Worm (Caenorhabditis elegans): ENCODE measurements around the gene amt-2.

amt-2 gene

ce11 chrIV:13063714-13064113, 21.5 kb downstream of the amt-2 start, which contains the start of gene scl-5:
scl-5 (plus strand) TSS chrIV:13064014.
- TF ChIP-seq aha-1 (tag; optimal IDR thresholded peaks at IDR 0.05) (no peak), mdl-1 (tag; optimal IDR thresholded peaks at IDR 0.05) (no peak), elt-2 (tag; optimal IDR thresholded peaks at IDR 0.05) (no peak), pax-3 (tag; optimal IDR thresholded peaks at IDR 0.05) (no peak), nhr-11 (tag; optimal IDR thresholded peaks at IDR 0.05) (no peak), C16A3.4 (tag; optimal IDR thresholded peaks at IDR 0.05) (no peak), grh-1 (GFP tag; IDR thresholded peaks at IDR 0.05) (no peak), fkh-10 (GFP tag; optimal IDR thresholded peaks at IDR 0.05) (no peak), ztf-11 (tag; optimal IDR thresholded peaks at IDR 0.05) (no peak), pqm-1 (tag; optimal IDR thresholded peaks at IDR 0.05) (no peak), egl-13 (tag; optimal IDR thresholded peaks at IDR 0.05) (no peak), mab-9 (GFP tag; IDR thresholded peaks at IDR 0.05) (no peak), alr-1 (tag; optimal IDR thresholded peaks at IDR 0.05; ENCODE audit: borderline replicate concordance) (no peak), ama-1 (optimal IDR thresholded peaks at IDR 0.05) (no peak), irx-1 (tag; optimal IDR thresholded peaks at IDR 0.05) (no peak), isw-1 (GFP tag; IDR thresholded peaks at IDR 0.05) (no peak), blmp-1 (tag; optimal IDR thresholded peaks at IDR 0.05) (no peak)

ce11 chrIV:13066044-13066443, 23.9 kb downstream of the amt-2 start:
- no peak for TF ChIP-seq nhr-85 (tag)
- no peak for TF ChIP-seq nhr-84 (tag; optimal IDR thresholded peaks at IDR 0.05)
- TF ChIP-seq unc-130 (tag; optimal IDR thresholded peaks at IDR 0.05), result no peak
- TF ChIP-seq ets-5 (GFP tag; IDR thresholded peaks at IDR 0.05), result no peak
- no peak for TF ChIP-seq pqm-1 (tag; optimal IDR thresholded peaks at IDR 0.05)

DNA sequence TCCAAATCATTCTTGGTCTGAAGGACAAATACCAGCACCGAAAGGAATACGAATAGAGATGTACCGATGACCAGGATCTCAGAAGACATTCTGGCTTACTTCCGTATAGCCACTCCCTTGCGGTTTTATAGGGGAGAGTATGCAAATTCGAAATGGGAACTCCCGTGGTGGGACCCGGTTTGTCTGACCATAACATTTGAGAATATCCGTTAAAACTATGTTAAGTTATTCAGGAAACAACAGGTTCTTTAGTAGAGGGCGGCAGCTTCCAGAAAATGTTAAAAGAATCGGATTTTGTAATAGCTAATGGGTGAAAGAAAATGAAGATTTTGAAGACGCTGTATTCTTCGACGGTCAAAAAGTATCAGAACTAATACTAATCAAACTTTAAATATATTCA, 25.0 kb downstream of the amt-2 start, which contains the start of gene col-131:
Gene col-131 (minus strand): TSS at position 101 of the 400 bp plus-strand sequence.
- TF ChIP-seq nhr-19 (GFP tag; conservative IDR thresholded peaks at IDR 0.05), result no peak
- TF ChIP-seq lin-35 (GFP tag; optimal IDR thresholded peaks at IDR 0.05), result no peak
- no peak for TF ChIP-seq ceh-90 (tag; optimal IDR thresholded peaks at IDR 0.05)
- TF ChIP-seq elt-3 (tag; optimal IDR thresholded peaks at IDR 0.05), result no peak
- no peak for TF ChIP-seq lin-15B (tag; optimal IDR thresholded peaks at IDR 0.05)
- no peak for TF ChIP-seq ces-1 (GFP tag; optimal IDR thresholded peaks at IDR 0.05)
- TF ChIP-seq efl-3 (GFP tag; optimal IDR thresholded peaks at IDR 0.05), result no peak
- no peak for TF ChIP-seq nhr-237 (tag; optimal IDR thresholded peaks at IDR 0.05)
- no peak for TF ChIP-seq elt-2 (tag; optimal IDR thresholded peaks at IDR 0.05)
- TF ChIP-seq nhr-12 (tag; optimal IDR thresholded peaks at IDR 0.05), result no peak
- TF ChIP-seq blmp-1 (tag; optimal IDR thresholded peaks at IDR 0.05), result no peak
- no peak for TF ChIP-seq efl-1 (optimal IDR thresholded peaks at IDR 0.05)
- TF ChIP-seq efl-1 (GFP tag; optimal IDR thresholded peaks at IDR 0.05 in 1 of 2), result no peak
- no peak for TF ChIP-seq lsy-2 (tag; optimal IDR thresholded peaks at IDR 0.05)
- TF ChIP-seq nhr-28 (tag; optimal IDR thresholded peaks at IDR 0.05), result no peak
- no peak for TF ChIP-seq xbp-1 (tag; optimal IDR thresholded peaks at IDR 0.05)
- no peak for TF ChIP-seq nhr-71 (tag; optimal IDR thresholded peaks at IDR 0.05)
- no peak for TF ChIP-seq zag-1 (tag; optimal IDR thresholded peaks at IDR 0.05)
- TF ChIP-seq hlh-4 (tag; optimal IDR thresholded peaks at IDR 0.05), result no peak

DNA sequence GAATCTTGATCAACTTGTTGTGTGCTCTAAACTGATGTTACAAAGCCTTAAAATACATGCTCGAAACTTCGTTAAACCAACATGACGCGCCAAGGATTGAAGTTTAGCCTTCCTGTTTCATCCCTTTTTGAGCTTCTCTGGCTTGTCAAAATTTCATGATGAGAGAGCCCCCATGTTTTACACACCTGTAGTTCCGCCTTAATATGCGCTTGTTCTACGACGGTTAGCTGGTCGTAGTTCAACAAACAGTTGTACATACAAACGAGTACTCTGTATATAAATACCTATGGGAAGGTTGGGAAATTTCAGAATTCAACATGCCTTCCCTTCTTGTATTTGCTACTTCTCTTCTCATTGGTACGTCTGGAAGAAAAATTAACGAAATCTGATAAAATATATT, 26.3 kb downstream of the amt-2 start, which contains the start of gene scl-6:
Gene scl-6 (plus strand): TSS at position 301 of the 400 bp plus-strand sequence.
- no peak for TF ChIP-seq vab-15 (tag; optimal IDR thresholded peaks at IDR 0.05)
- TF ChIP-seq unc-30 (tag; optimal IDR thresholded peaks at IDR 0.05), result no peak
- no peak for TF ChIP-seq tbx-2 (tag; optimal IDR thresholded peaks at IDR 0.05)
- TF ChIP-seq zag-1 (tag; optimal IDR thresholded peaks at IDR 0.05), result no peak
- TF ChIP-seq fkh-4 (tag; optimal IDR thresholded peaks at IDR 0.05; ENCODE audit: borderline replicate concordance), result no peak
- TF ChIP-seq ceh-8 (GFP tag; optimal IDR thresholded peaks at IDR 0.05), result no peak
- TF ChIP-seq lin-35 (GFP tag; optimal IDR thresholded peaks at IDR 0.05), result no peak
- TF ChIP-seq nhr-71 (tag; optimal IDR thresholded peaks at IDR 0.05), result no peak
- no peak for TF ChIP-seq fkh-8 (tag; optimal IDR thresholded peaks at IDR 0.05)
- TF ChIP-seq hpl-2 (GFP tag; optimal IDR thresholded peaks at IDR 0.05), result no peak

All from whole organism, L1 larva.